Worm (Caenorhabditis elegans): ENCODE results near the gene F56C3.7.

- TF ChIP-seq ztf-23 (GFP tag; IDR thresholded peaks at IDR 0.05) (no peak), flt-1 (GFP tag; IDR thresholded peaks at IDR 0.05) (no peak), klf-2 (GFP tag; conservative IDR thresholded peaks at IDR 0.05) (no peak)
These were observed 10.0 kb downstream of the F56C3.7 start, which contains the start of gene F56C3.4 for ce11 chrX:1360631-1361030.

Data from whole organism, midembryonic.